Worm (Caenorhabditis elegans) whole organism, mixed stage, embryonic: ENCODE measurements around the gene nhx-5.

ENCODE experiments used
- M03D4.4 ChIP-seq: sonication (generic microtip); optimal IDR thresholded peaks from 2 replicates; lab custom pipeline; 2017; ENCODE audit warnings: mild to moderate bottlenecking, missing genetic modification characterization, missing compliant biosample characterization
- bed-3 ChIP-seq: fragments of 200-800 bp; sonication (Bioruptor generic); optimal IDR thresholded peaks from 3 replicates; lab custom pipeline; 2018; ENCODE audit warnings: mild to moderate bottlenecking, missing genetic modification characterization, moderate library complexity, missing compliant biosample characterization
- blmp-1 ChIP-seq: fragments of 150-350 bp; optimal IDR thresholded peaks from 2 replicates; lab custom pipeline; 2014; ENCODE audit warnings: missing biosample characterization, missing genetic modification characterization
- ceh-39 ChIP-seq: fragments of 150-350 bp; optimal IDR thresholded peaks from 2 replicates; lab custom pipeline; 2014; ENCODE audit warnings: missing biosample characterization, missing genetic modification characterization
- ceh-43 ChIP-seq: fragments of 200-800 bp; sonication (Bioruptor generic); optimal IDR thresholded peaks from 2 replicates; lab custom pipeline; 2018; ENCODE audit warnings: mild to moderate bottlenecking, missing genetic modification characterization, moderate library complexity, missing compliant biosample characterization
- ceh-83 ChIP-seq: fragments of 200-800 bp; sonication (Bioruptor generic); optimal IDR thresholded peaks from 2 replicates; lab custom pipeline; 2018; ENCODE audit warnings: mild to moderate bottlenecking, missing genetic modification characterization, missing compliant biosample characterization
- ces-1 ChIP-seq: fragments of 150-350 bp; optimal IDR thresholded peaks from 2 replicates; lab custom pipeline; 2014; ENCODE audit warnings: missing biosample characterization, missing genetic modification reagents, missing genetic modification characterization
- cnd-1 ChIP-seq: fragments of 200-800 bp; sonication (Bioruptor generic); optimal IDR thresholded peaks from 2 replicates; lab custom pipeline; 2018; ENCODE audit warnings: mild to moderate bottlenecking, missing genetic modification characterization, missing compliant biosample characterization
- drap-1 ChIP-seq: fragments of 200-800 bp; sonication (Bioruptor generic); optimal IDR thresholded peaks from 3 replicates; lab custom pipeline; 2018; ENCODE audit warnings: mild to moderate bottlenecking, missing genetic modification characterization, missing compliant biosample characterization
- elt-1 ChIP-seq: sonication (generic microtip); optimal IDR thresholded peaks from 2 replicates; lab custom pipeline; 2017; ENCODE audit warnings: missing genetic modification characterization, mild to moderate bottlenecking, missing compliant biosample characterization, antibody characterized with exemption, moderate library complexity, borderline replicate concordance; ENCODE audit not compliant: insufficient read depth
- elt-3 ChIP-seq: fragments of 150-350 bp; optimal IDR thresholded peaks from 2 replicates; lab custom pipeline; 2014; ENCODE audit warnings: missing biosample characterization, missing genetic modification characterization
- flh-1 ChIP-seq: fragments of 200-800 bp; sonication (Bioruptor generic); optimal IDR thresholded peaks from 2 replicates; lab custom pipeline; 2018; ENCODE audit warnings: mild to moderate bottlenecking, missing genetic modification characterization, moderate library complexity, missing compliant biosample characterization
- ham-2 ChIP-seq: fragments of 200-800 bp; sonication (Bioruptor generic); optimal IDR thresholded peaks from 2 replicates; lab custom pipeline; 2018; ENCODE audit warnings: mild to moderate bottlenecking, missing genetic modification characterization, missing compliant biosample characterization
- lin-13 ChIP-seq: fragments of 150-350 bp; optimal IDR thresholded peaks from 2 replicates; lab custom pipeline; 2014; ENCODE audit warnings: missing biosample characterization, missing genetic modification characterization
- lin-32 ChIP-seq: fragments of 200-800 bp; sonication (Bioruptor generic); optimal IDR thresholded peaks from 2 replicates; lab custom pipeline; 2018; ENCODE audit warnings: mild to moderate bottlenecking, missing genetic modification characterization, missing compliant biosample characterization
- lsy-2 ChIP-seq: fragments of 150-350 bp; optimal IDR thresholded peaks from 2 replicates; lab custom pipeline; 2014; ENCODE audit warnings: missing biosample characterization, missing genetic modification characterization
- mab-5 ChIP-seq: fragments of 150-350 bp; optimal IDR thresholded peaks from 2 replicates; lab custom pipeline; 2014; ENCODE audit warnings: missing biosample characterization, missing genetic modification characterization
- nhr-12 ChIP-seq: fragments of 150-350 bp; optimal IDR thresholded peaks from 2 replicates; lab custom pipeline; 2014; ENCODE audit warnings: missing biosample characterization, missing genetic modification characterization
- nhr-2 ChIP-seq: fragments of 150-350 bp; optimal IDR thresholded peaks from 2 replicates; lab custom pipeline; 2014; ENCODE audit warnings: missing biosample characterization, missing genetic modification characterization
- nhr-237 ChIP-seq: fragments of 150-350 bp; optimal IDR thresholded peaks from 2 replicates; lab custom pipeline; 2014; ENCODE audit warnings: missing biosample characterization, missing genetic modification characterization
- nhr-28 ChIP-seq: fragments of 150-350 bp; optimal IDR thresholded peaks from 2 replicates; lab custom pipeline; 2014; ENCODE audit warnings: missing biosample characterization, missing genetic modification characterization
- nhr-76 ChIP-seq: sonication (generic microtip); optimal IDR thresholded peaks from 2 replicates; lab custom pipeline; 2017; ENCODE audit warnings: missing biosample characterization, missing genetic modification characterization
- pha-4 ChIP-seq: fragments of 150-350 bp; optimal IDR thresholded peaks from 2 replicates; lab custom pipeline; 2018; ENCODE audit warnings: missing biosample characterization, missing genetic modification reagents, missing genetic modification characterization
- sem-2 ChIP-seq: fragments of 200-800 bp; sonication (Bioruptor generic); optimal IDR thresholded peaks from 2 replicates; lab custom pipeline; 2018; ENCODE audit warnings: mild to moderate bottlenecking, missing genetic modification characterization, missing compliant biosample characterization
- snpc-4 ChIP-seq: fragments of 150-350 bp; optimal IDR thresholded peaks from 2 replicates; lab custom pipeline; 2014; ENCODE audit warnings: missing biosample characterization, missing genetic modification characterization
- sptf-1 ChIP-seq: sonication (generic microtip); optimal IDR thresholded peaks from 2 replicates; lab custom pipeline; 2017; ENCODE audit warnings: mild to moderate bottlenecking, missing genetic modification characterization, moderate library complexity, missing compliant biosample characterization
- tbx-8 ChIP-seq: fragments of 200-800 bp; sonication (Bioruptor generic); optimal IDR thresholded peaks from 2 replicates; lab custom pipeline; 2018; ENCODE audit warnings: mild to moderate bottlenecking, missing genetic modification characterization, moderate library complexity, missing compliant biosample characterization
- unc-120 ChIP-seq: sonication (generic microtip); optimal IDR thresholded peaks from 2 replicates; lab custom pipeline; 2017; ENCODE audit warnings: missing genetic modification characterization, missing compliant biosample characterization; ENCODE audit not compliant: poor library complexity, severe bottlenecking
- unc-39 ChIP-seq: fragments of 150-350 bp; optimal IDR thresholded peaks from 2 replicates; lab custom pipeline; 2014; ENCODE audit warnings: missing biosample characterization, missing genetic modification characterization
- unc-62 ChIP-seq: fragments of 150-350 bp; optimal IDR thresholded peaks from 2 replicates; lab custom pipeline; 2014; ENCODE audit warnings: missing biosample characterization, missing genetic modification reagents, missing genetic modification characterization
- zip-8 ChIP-seq: fragments of 150-350 bp; optimal IDR thresholded peaks from 2 replicates; lab custom pipeline; 2014; ENCODE audit warnings: missing biosample characterization, missing genetic modification characterization
- ztf-11 ChIP-seq: fragments of 150-350 bp; optimal IDR thresholded peaks from 2 replicates; lab custom pipeline; 2014; ENCODE audit warnings: missing biosample characterization, missing genetic modification characterization

nhx-5 gene

ce11 chrX:10597554-10598191 is 20.9 kb downstream of the nhx-5 start (continued):
- no peak for TF ChIP-seq snpc-4
- peak; percentile 4 for TF ChIP-seq sptf-1 (tag; lab: Kevin White, UChicago)
- TF ChIP-seq nhr-76 (tag; lab: Kevin White, UChicago) = no peak
- TF ChIP-seq mab-5 (tag; lab: Kevin White, UChicago) = no peak
- TF ChIP-seq flh-1 = no peak
- peak; percentile 37 for TF ChIP-seq lsy-2
- TF ChIP-seq, all 35 proteins: peak for 13

- TF ChIP-seq lin-32 (GFP tag; lab: Kevin White, UChicago) = no peak
- no peak for TF ChIP-seq nhr-2
- TF ChIP-seq zip-8 (tag; lab: Kevin White, UChicago) = no peak
- no peak for TF ChIP-seq ztf-11 (tag; lab: Kevin White, UChicago)
- TF ChIP-seq lin-13 = no peak
- TF ChIP-seq tbx-8 (GFP tag; lab: Kevin White, UChicago) = no peak
- TF ChIP-seq blmp-1 (tag; lab: Kevin White, UChicago) = no peak
- no peak for TF ChIP-seq sptf-1 (tag; lab: Kevin White, UChicago)
- TF ChIP-seq bed-3 (GFP tag; lab: Kevin White, UChicago) = no peak
- no peak for TF ChIP-seq sem-2
- TF ChIP-seq cnd-1 (tag; lab: Kevin White, UChicago) = peak; percentile 3
- TF ChIP-seq nhr-12 (tag; lab: Kevin White, UChicago) = no peak
- no peak for TF ChIP-seq drap-1
- TF ChIP-seq unc-62 = peak; percentile 78
- no peak for TF ChIP-seq mab-5 (tag; lab: Kevin White, UChicago)
- no peak for TF ChIP-seq nhr-28
- TF ChIP-seq elt-3 = no peak
- TF ChIP-seq ces-1 (GFP tag; lab: Kevin White, UChicago) = peak; percentile 24
- no peak for TF ChIP-seq ceh-83
- TF ChIP-seq snpc-4 = no peak
- no peak for TF ChIP-seq unc-39 (tag; lab: Kevin White, UChicago)
- TF ChIP-seq pha-4 (tag; lab: Kevin White, UChicago) = no peak
- no peak for TF ChIP-seq ceh-39 (tag; lab: Kevin White, UChicago)
These were observed 23.0 kb downstream of the nhx-5 start for ce11 chrX:10599719-10600155.

ce11 chrX:10604386-10604785 is 27.6 kb downstream of the nhx-5 start, which contains the start of gene flp-19:
flp-19 (plus strand) TSS chrX:10604686.
- TF ChIP-seq mab-5 (tag; lab: Kevin White, UChicago) (no peak), ztf-11 (tag; lab: Kevin White, UChicago) (no peak), nhr-2 (no peak), drap-1 (no peak), ceh-39 (tag; lab: Kevin White, UChicago) (no peak), flh-1 (no peak), blmp-1 (tag; lab: Kevin White, UChicago) (no peak)

ce11 chrX:10609878-10610277 is 33.1 kb downstream of the nhx-5 start:
- TF ChIP-seq nhr-76 (tag; lab: Kevin White, UChicago) = no peak
- no peak for TF ChIP-seq nhr-28
- TF ChIP-seq ceh-39 (tag; lab: Kevin White, UChicago) = no peak

ce11 chrX:10612355-10612754 is 35.6 kb downstream of the nhx-5 start:
- no peak for TF ChIP-seq blmp-1 (tag; lab: Kevin White, UChicago)
- TF ChIP-seq M03D4.4 (tag; lab: Kevin White, UChicago) = no peak
- TF ChIP-seq unc-62 = peak; percentile 71
- no peak for TF ChIP-seq lin-13
- TF ChIP-seq unc-39 (tag; lab: Kevin White, UChicago) = no peak
- TF ChIP-seq elt-1 (tag; lab: Kevin White, UChicago) = no peak
- no peak for TF ChIP-seq nhr-12 (tag; lab: Kevin White, UChicago)
- TF ChIP-seq ceh-39 (tag; lab: Kevin White, UChicago) = no peak
- no peak for TF ChIP-seq elt-3
- peak; percentile 56 for TF ChIP-seq mab-5 (tag; lab: Kevin White, UChicago)
- TF ChIP-seq nhr-76 (tag; lab: Kevin White, UChicago) = no peak
- no peak for TF ChIP-seq ham-2 (GFP tag; lab: Kevin White, UChicago)
- TF ChIP-seq drap-1 = no peak

DNA sequence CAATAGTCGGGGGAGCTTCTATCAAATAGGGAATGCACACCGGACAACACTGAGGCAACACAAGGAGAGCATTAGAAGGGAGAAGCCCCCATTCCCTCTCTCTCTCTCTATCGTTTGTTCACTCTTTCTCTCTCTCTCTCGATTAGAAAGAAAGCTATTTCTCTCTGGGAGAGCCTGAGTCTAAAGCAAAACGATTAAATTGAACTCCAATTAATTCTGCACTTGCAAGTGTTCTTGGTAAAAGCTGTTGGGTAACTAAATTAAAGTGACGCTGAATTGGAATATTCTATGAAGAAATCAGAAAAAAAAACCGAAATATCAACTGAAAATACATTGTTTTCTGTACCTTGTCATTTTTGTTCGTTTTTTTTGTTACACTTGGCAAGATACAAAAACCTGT is 39.3 kb downstream of the nhx-5 start:
- TF ChIP-seq lsy-2 = no peak
- TF ChIP-seq nhr-12 (tag; lab: Kevin White, UChicago) = no peak
- peak; percentile 92 for TF ChIP-seq ces-1 (GFP tag; lab: Kevin White, UChicago)
- TF ChIP-seq blmp-1 (tag; lab: Kevin White, UChicago) = no peak
- no peak for TF ChIP-seq sem-2
- no peak for TF ChIP-seq ham-2 (GFP tag; lab: Kevin White, UChicago)
- no peak for TF ChIP-seq elt-1 (tag; lab: Kevin White, UChicago)
- TF ChIP-seq ceh-43 (GFP tag; lab: Kevin White, UChicago) = no peak
- TF ChIP-seq drap-1 = no peak
- no peak for TF ChIP-seq nhr-237 (tag; lab: Kevin White, UChicago)
- TF ChIP-seq unc-120 (tag; lab: Kevin White, UChicago) = peak; percentile 44
- no peak for TF ChIP-seq unc-39 (tag; lab: Kevin White, UChicago)
- TF ChIP-seq, all 35 proteins: peak for 2
